Worm (Caenorhabditis elegans) whole organism, young adult: ENCODE measurements around the gene nmy-3.

Source experiments
- B0035.1 ChIP-seq: sonication (generic microtip); optimal IDR thresholded peaks from 2 replicates; lab custom pipeline; 2016; ENCODE audit warnings: missing genetic modification characterization, mild to moderate bottlenecking, missing compliant biosample characterization, missing genotype, missing genetic modification reagents
- B0336.3 ChIP-seq: fragments of 200-800 bp; sonication (Bioruptor generic); IDR thresholded peaks from 2 replicates; pipeline ENCODE4 v1.3.6; 2022; ENCODE audit warnings: missing genetic modification characterization, missing compliant biosample characterization
- C17E4.6 ChIP-seq: fragments of 200-800 bp; sonication (Bioruptor generic); IDR thresholded peaks from 2 replicates; pipeline ENCODE4 v1.3.6; 2022; ENCODE audit warnings: missing genetic modification reagents, missing genetic modification characterization, missing compliant biosample characterization
- F22D6.2 ChIP-seq: sonication (generic microtip); optimal IDR thresholded peaks from 2 replicates; lab custom pipeline; 2016; ENCODE audit warnings: mild to moderate bottlenecking, missing genetic modification characterization, missing compliant biosample characterization
- F55B11.4 ChIP-seq: sonication (generic microtip); optimal IDR thresholded peaks from 2 replicates; lab custom pipeline; 2016; ENCODE audit warnings: missing compliant biosample characterization, missing genetic modification characterization, borderline replicate concordance; ENCODE audit not compliant: insufficient read depth
- F57C9.4 ChIP-seq: sonication (generic microtip); optimal IDR thresholded peaks from 2 replicates; lab custom pipeline; 2017; ENCODE audit warnings: mild to moderate bottlenecking, missing genetic modification characterization, missing compliant biosample characterization
- Y53G8AR.9 ChIP-seq: fragments of 200-800 bp; sonication (Bioruptor generic); conservative IDR thresholded peaks from 2 replicates; pipeline ENCODE4 v1.3.6; 2022; ENCODE audit warnings: missing genetic modification reagents, missing genetic modification characterization, missing compliant biosample characterization
- Y79H2A.3 ChIP-seq: fragments of 200-800 bp; sonication (Bioruptor generic); conservative IDR thresholded peaks from 2 replicates; pipeline ENCODE4 v1.3.6; 2022; ENCODE audit warnings: missing genetic modification reagents, missing genetic modification characterization, missing compliant biosample characterization
- ZK185.1 ChIP-seq: sonication (generic microtip); optimal IDR thresholded peaks from 2 replicates; lab custom pipeline; 2016; ENCODE audit warnings: mild to moderate bottlenecking, missing genetic modification characterization, missing compliant biosample characterization; ENCODE audit not compliant: poor library complexity, severe bottlenecking
- ama-1 ChIP-seq, 3 experiments: fragments of 150-350 bp in 1 of 3; sonication (generic microtip) in 2 of 3; optimal IDR thresholded peaks; 2 replicates each; lab custom pipeline; 2014 to 2018; ENCODE audit warnings: missing biosample characterization in 2 of 3, missing genetic modification characterization in 2 of 3, missing genetic modification reagents in 2 of 3
- athp-1 ChIP-seq: sonication (generic microtip); optimal IDR thresholded peaks from 2 replicates; lab custom pipeline; 2017; ENCODE audit warnings: mild to moderate bottlenecking, missing genetic modification characterization, missing compliant biosample characterization
- ceh-79 ChIP-seq: sonication (generic microtip); optimal IDR thresholded peaks from 2 replicates; lab custom pipeline; 2017; ENCODE audit warnings: mild to moderate bottlenecking, missing genetic modification characterization, missing compliant biosample characterization
- chd-7 ChIP-seq: sonication (generic microtip); optimal IDR thresholded peaks from 2 replicates; lab custom pipeline; 2016; ENCODE audit warnings: mild to moderate bottlenecking, missing genetic modification characterization, moderate library complexity, missing compliant biosample characterization
- dox-1 ChIP-seq: fragments of 200-800 bp; sonication (Bioruptor generic); IDR thresholded peaks from 2 replicates; pipeline ENCODE4 v1.3.6; 2022; ENCODE audit warnings: missing genetic modification reagents, missing genetic modification characterization, missing compliant biosample characterization
- dpff-1 ChIP-seq: sonication (generic microtip); optimal IDR thresholded peaks from 2 replicates; lab custom pipeline; 2017; ENCODE audit warnings: mild to moderate bottlenecking, missing genetic modification characterization, missing compliant biosample characterization
- dpl-1 ChIP-seq: fragments of 150-350 bp; optimal IDR thresholded peaks from 2 replicates; lab custom pipeline; 2014; ENCODE audit warnings: missing biosample characterization, missing genetic modification reagents, missing genetic modification characterization
- efl-1 ChIP-seq: fragments of 150-350 bp; optimal IDR thresholded peaks from 2 replicates; lab custom pipeline; 2014; ENCODE audit warnings: missing biosample characterization, missing genetic modification reagents, missing genetic modification characterization
- ekl-4 ChIP-seq: fragments of 200-800 bp; sonication (Bioruptor generic); IDR thresholded peaks from 2 replicates; pipeline ENCODE4 v1.3.6; 2022; ENCODE audit warnings: missing genetic modification reagents, missing genetic modification characterization, missing compliant biosample characterization
- ets-4 ChIP-seq: fragments of 200-800 bp; sonication (Bioruptor generic); optimal IDR thresholded peaks from 2 replicates; lab custom pipeline; 2018; ENCODE audit warnings: mild to moderate bottlenecking, missing genetic modification characterization, missing compliant biosample characterization
- hlh-12 ChIP-seq: sonication (generic microtip); optimal IDR thresholded peaks from 2 replicates; lab custom pipeline; 2016; ENCODE audit warnings: missing genetic modification characterization, missing compliant biosample characterization
- hlh-26 ChIP-seq: fragments of 200-800 bp; sonication (Bioruptor generic); conservative IDR thresholded peaks from 2 replicates; pipeline ENCODE4 v1.3.6; 2022; ENCODE audit warnings: missing genetic modification reagents, missing genetic modification characterization, missing compliant biosample characterization
- hmg-1.2 ChIP-seq: fragments of 200-800 bp; sonication (Bioruptor generic); IDR thresholded peaks from 2 replicates; pipeline ENCODE4 v1.3.6; 2022; ENCODE audit warnings: missing genetic modification reagents, missing genetic modification characterization, missing compliant biosample characterization
- lag-1 ChIP-seq: fragments of 200-800 bp; sonication (Bioruptor generic); IDR thresholded peaks from 2 replicates; pipeline ENCODE4 v1.3.6; 2022; ENCODE audit warnings: missing genetic modification reagents, missing genetic modification characterization, missing compliant biosample characterization
- let-607 ChIP-seq, 2 experiments: fragments of 200-800 bp in 1 of 2; sonication (Bioruptor generic) in 1 of 2; sonication (generic microtip) in 1 of 2; optimal IDR thresholded peaks; 2 replicates each; lab custom pipeline; 2016 to 2018; ENCODE audit warnings: mild to moderate bottlenecking in 2 of 2, missing compliant biosample characterization in 2 of 2, missing genetic modification characterization in 2 of 2, moderate library complexity in 2 of 2, missing genotype in 1 of 2
- lin-35 ChIP-seq, 3 experiments: fragments of 150-350 bp in 2 of 3; sonication (generic microtip) in 1 of 3; optimal IDR thresholded peaks; 2 replicates each; lab custom pipeline; 2014 to 2018; ENCODE audit warnings: missing biosample characterization in 3 of 3, missing genetic modification characterization in 3 of 3, missing genetic modification reagents in 3 of 3
- lin-40 ChIP-seq: sonication (generic microtip); optimal IDR thresholded peaks from 2 replicates; lab custom pipeline; 2016; ENCODE audit warnings: missing genetic modification characterization, mild to moderate bottlenecking, missing compliant biosample characterization, missing genotype, missing genetic modification reagents
- lin-54 ChIP-seq: fragments of 200-800 bp; sonication (Bioruptor generic); optimal IDR thresholded peaks from 2 replicates; lab custom pipeline; 2018; ENCODE audit warnings: mild to moderate bottlenecking, missing genetic modification characterization, missing compliant biosample characterization
- lsl-1 ChIP-seq: fragments of 200-800 bp; sonication (Bioruptor generic); optimal IDR thresholded peaks from 2 replicates; lab custom pipeline; 2018; ENCODE audit warnings: mild to moderate bottlenecking, missing genetic modification characterization, moderate library complexity, missing compliant biosample characterization
- madf-3 ChIP-seq: fragments of 200-800 bp; sonication (Bioruptor generic); IDR thresholded peaks from 2 replicates; pipeline ENCODE4 v1.3.6; 2022; ENCODE audit warnings: missing genetic modification reagents, missing genetic modification characterization, missing compliant biosample characterization
- mel-28 ChIP-seq: sonication (generic microtip); optimal IDR thresholded peaks from 2 replicates; lab custom pipeline; 2016; ENCODE audit warnings: borderline replicate concordance, mild to moderate bottlenecking, missing genetic modification characterization, missing compliant biosample characterization
- nfya-1 ChIP-seq: sonication (generic microtip); optimal IDR thresholded peaks from 2 replicates; lab custom pipeline; 2017; ENCODE audit warnings: antibody characterized with exemption, missing compliant biosample characterization, missing genetic modification characterization, borderline replicate concordance; ENCODE audit not compliant: insufficient read depth
- nfyb-1 ChIP-seq: fragments of 200-800 bp; sonication (Bioruptor generic); IDR thresholded peaks from 2 replicates; pipeline ENCODE4 v1.3.6; 2022; ENCODE audit warnings: missing genetic modification reagents, missing genetic modification characterization, missing compliant biosample characterization
- nhr-80 ChIP-seq: sonication (generic microtip); optimal IDR thresholded peaks from 2 replicates; lab custom pipeline; 2016; ENCODE audit warnings: missing genetic modification characterization, missing compliant biosample characterization
- nhr-90 ChIP-seq: sonication (generic microtip); optimal IDR thresholded peaks from 2 replicates; lab custom pipeline; 2016; ENCODE audit warnings: missing genotype, mild to moderate bottlenecking, missing genetic modification characterization, missing compliant biosample characterization
- pha-4 ChIP-seq: fragments of 150-350 bp; sonication (generic microtip); optimal IDR thresholded peaks from 2 replicates; lab custom pipeline; 2014; ENCODE audit warnings: missing biosample characterization, missing genetic modification reagents, missing genetic modification characterization
- repo-1 ChIP-seq: sonication (generic microtip); optimal IDR thresholded peaks from 2 replicates; lab custom pipeline; 2017; ENCODE audit warnings: mild to moderate bottlenecking, missing genetic modification characterization, missing compliant biosample characterization
- rpc-1 ChIP-seq, 2 experiments: fragments of 150-350 bp in 1 of 2; sonication (generic microtip) in 1 of 2; optimal IDR thresholded peaks; 2 replicates each; lab custom pipeline; 2014 to 2018; ENCODE audit warnings: missing biosample characterization in 1 of 2, missing genetic modification characterization in 1 of 2, missing genetic modification reagents in 1 of 2, missing genotype in 1 of 2
- sdz-38 ChIP-seq: sonication (generic microtip); optimal IDR thresholded peaks from 2 replicates; lab custom pipeline; 2016; ENCODE audit warnings: missing genotype, missing genetic modification characterization, missing compliant biosample characterization
- snpc-1.3 ChIP-seq: sonication (generic microtip); optimal IDR thresholded peaks from 2 replicates; lab custom pipeline; 2017; ENCODE audit warnings: missing genetic modification characterization, mild to moderate bottlenecking, missing compliant biosample characterization, antibody characterized with exemption, moderate library complexity, missing genotype, missing genetic modification reagents; ENCODE audit not compliant: insufficient read depth
- snpc-4 ChIP-seq, 5 experiments: fragments of 150-350 bp in 1 of 5; sonication (generic microtip) in 4 of 5; optimal IDR thresholded peaks; 2 replicates each; lab custom pipeline; 2014 to 2018; ENCODE audit warnings: missing genetic modification characterization in 5 of 5, missing biosample characterization in 3 of 5, antibody characterized with exemption in 2 of 5, mild to moderate bottlenecking in 2 of 5, missing compliant biosample characterization in 2 of 5, missing genotype in 2 of 5, moderate library complexity in 2 of 5, missing genetic modification reagents in 1 of 5
- somi-1 ChIP-seq: fragments of 200-800 bp; sonication (Bioruptor generic); optimal IDR thresholded peaks from 2 replicates; lab custom pipeline; 2018; ENCODE audit warnings: mild to moderate bottlenecking, missing genetic modification characterization, missing compliant biosample characterization
- tbx-9 ChIP-seq: sonication (generic microtip); optimal IDR thresholded peaks from 2 replicates; lab custom pipeline; 2016; ENCODE audit warnings: borderline replicate concordance, missing genetic modification characterization, inconsistent platforms, missing compliant biosample characterization
- xnd-1 ChIP-seq: sonication (generic microtip); optimal IDR thresholded peaks from 2 replicates; lab custom pipeline; 2016; ENCODE audit warnings: missing genotype, missing genetic modification reagents, missing genetic modification characterization, missing compliant biosample characterization

nmy-3 gene

ce11 chrIV:9322489-9322888, 48.2 kb downstream of the nmy-3 start:
- TF ChIP-seq mel-28 (tag; lab: Kevin White, UChicago): no peak
- peak; percentile 69 for TF ChIP-seq ceh-79
- TF ChIP-seq athp-1 (tag; lab: Kevin White, UChicago): no peak
- TF ChIP-seq F57C9.4 (tag; lab: Kevin White, UChicago): no peak
- TF ChIP-seq rpc-1 (optimal IDR thresholded peaks at IDR 0.05; lab: Kevin White, UChicago): no peak
- no peak for TF ChIP-seq rpc-1 (tag; optimal IDR thresholded peaks at IDR 0.05; lab: Kevin White, UChicago)
- no peak for TF ChIP-seq somi-1 (GFP tag; lab: Kevin White, UChicago)
- TF ChIP-seq lin-35 (GFP tag; optimal IDR thresholded peaks at IDR 0.05; lab: Kevin White, UChicago): peak in 1 of 3 experiments; percentile 36
- no peak for TF ChIP-seq ets-4 (GFP tag; lab: Kevin White, UChicago)
- TF ChIP-seq snpc-4 (GFP tag; optimal IDR thresholded peaks at IDR 0.05; lab: Kevin White, UChicago): no peak
- TF ChIP-seq snpc-4 (tag; optimal IDR thresholded peaks at IDR 0.05; lab: Kevin White, UChicago): peak in 1 of 4 experiments; percentile 2
- peak in 1 of 2 experiments; percentile 21 for TF ChIP-seq let-607 (tag; optimal IDR thresholded peaks at IDR 0.05; lab: Kevin White, UChicago)
- peak; percentile 29; the same call in 1 of the 2 replicates for TF ChIP-seq hmg-1.2 (GFP tag; lab: Robert Waterston, UW)
- TF ChIP-seq pha-4 (tag; lab: Kevin White, UChicago): no peak
- TF ChIP-seq tbx-9 (tag; lab: Kevin White, UChicago): no peak
- TF ChIP-seq Y53G8AR.9 (GFP tag; lab: Robert Waterston, UW): 0 out of 2 replicates have a peak, but pooled peaks have one; percentile 6
- peak; percentile 72 for TF ChIP-seq ekl-4 (GFP tag; lab: Robert Waterston, UW)
- peak; percentile 66 for TF ChIP-seq ama-1 (optimal IDR thresholded peaks at IDR 0.05; lab: Kevin White, UChicago)
- TF ChIP-seq ama-1 (GFP tag; optimal IDR thresholded peaks at IDR 0.05; lab: Kevin White, UChicago): no peak
- TF ChIP-seq efl-1 (GFP tag; lab: Kevin White, UChicago): peak; percentile 18
- no peak for TF ChIP-seq nhr-80 (tag; lab: Kevin White, UChicago)
- no peak for TF ChIP-seq dpff-1 (tag; lab: Kevin White, UChicago)
- no peak for TF ChIP-seq hlh-26 (GFP tag; lab: Robert Waterston, UW)
- no peak for TF ChIP-seq nfya-1
- TF ChIP-seq lin-54 (GFP tag; lab: Kevin White, UChicago): peak; percentile 20
- peak; percentile 68 for TF ChIP-seq B0336.3 (GFP tag; lab: Robert Waterston, UW)
- TF ChIP-seq Y79H2A.3 (GFP tag; lab: Robert Waterston, UW): no peak
- 0 out of 2 replicates have a peak, but pooled peaks have one; percentile 41 for TF ChIP-seq nfyb-1 (GFP tag; lab: Robert Waterston, UW)
- peak; percentile 20 for TF ChIP-seq B0035.1 (tag; lab: Kevin White, UChicago)
- TF ChIP-seq dpl-1: no peak
- no peak for TF ChIP-seq snpc-1.3
- TF ChIP-seq madf-3 (GFP tag; lab: Robert Waterston, UW): 0 out of 2 replicates have a peak, but pooled peaks have one; percentile 9
- TF ChIP-seq xnd-1: no peak
- peak; percentile 13 for TF ChIP-seq chd-7 (tag; lab: Kevin White, UChicago)
- peak; percentile 38 for TF ChIP-seq lsl-1 (GFP tag; lab: Kevin White, UChicago)
- TF ChIP-seq repo-1 (tag; lab: Kevin White, UChicago): peak; percentile 32
- TF ChIP-seq lag-1 (GFP tag; lab: Robert Waterston, UW): 0 out of 2 replicates have a peak, but pooled peaks have one; percentile 57
- TF ChIP-seq dox-1: peak; percentile 37; the same call in 1 of the 2 replicates
- TF ChIP-seq sdz-38 (tag; lab: Kevin White, UChicago): no peak
- no peak for TF ChIP-seq hlh-12 (tag; lab: Kevin White, UChicago)
- TF ChIP-seq F22D6.2 (tag; lab: Kevin White, UChicago): no peak
- TF ChIP-seq nhr-90 (tag; lab: Kevin White, UChicago): no peak
- no peak for TF ChIP-seq F55B11.4 (tag; lab: Kevin White, UChicago)
- peak; percentile 32; the same call in 1 of the 2 replicates for TF ChIP-seq C17E4.6 (GFP tag; lab: Robert Waterston, UW)
- TF ChIP-seq lin-40: peak; percentile 31
- TF ChIP-seq ZK185.1 (tag; lab: Kevin White, UChicago): no peak
